Worm (Caenorhabditis elegans) whole organism, young adult: Measurements from ENCODE around the gene R10E4.3.
A peak's percentile ranks its signal among the peaks of the same experiment; 100 is the strongest.

Source experiments
- B0336.3 ChIP-seq: fragments of 200-800 bp; sonication (Bioruptor generic); IDR thresholded peaks from 2 replicates; pipeline ENCODE4 v1.3.6; 2022; ENCODE audit warnings: missing genetic modification characterization, missing compliant biosample characterization
- C06A6.2 ChIP-seq: fragments of 200-800 bp; sonication (Bioruptor generic); conservative IDR thresholded peaks from 2 replicates; pipeline ENCODE4 v1.3.6; 2022; ENCODE audit warnings: missing genetic modification characterization, missing compliant biosample characterization
- D2030.7 ChIP-seq: fragments of 200-800 bp; sonication (Bioruptor generic); IDR thresholded peaks from 2 replicates; pipeline ENCODE4 v1.3.6; 2022; ENCODE audit warnings: missing genetic modification reagents, missing genetic modification characterization, missing compliant biosample characterization
- F33H1.4 ChIP-seq: fragments of 200-800 bp; sonication (Bioruptor generic); IDR thresholded peaks from 2 replicates; pipeline ENCODE4 v1.3.6; 2022; ENCODE audit warnings: missing genetic modification reagents, missing genetic modification characterization, missing compliant biosample characterization
- F39B2.1 ChIP-seq: fragments of 200-800 bp; sonication (Bioruptor generic); IDR thresholded peaks from 2 replicates; pipeline ENCODE4 v1.3.6; 2022; ENCODE audit warnings: missing genetic modification reagents, missing genetic modification characterization, missing compliant biosample characterization
- F57C9.4 ChIP-seq: sonication (generic microtip); optimal IDR thresholded peaks from 2 replicates; lab custom pipeline; 2017; ENCODE audit warnings: mild to moderate bottlenecking, missing genetic modification characterization, missing compliant biosample characterization
- Y95B8A.8 ChIP-seq: fragments of 200-800 bp; sonication (Bioruptor generic); IDR thresholded peaks from 2 replicates; pipeline ENCODE4 v1.3.6; 2022; ENCODE audit warnings: missing genetic modification reagents, missing genetic modification characterization, missing compliant biosample characterization
- ZK185.1 ChIP-seq: sonication (generic microtip); optimal IDR thresholded peaks from 2 replicates; lab custom pipeline; 2016; ENCODE audit warnings: mild to moderate bottlenecking, missing genetic modification characterization, missing compliant biosample characterization; ENCODE audit not compliant: poor library complexity, severe bottlenecking
- akir-1 ChIP-seq: fragments of 200-800 bp; sonication (Bioruptor generic); optimal IDR thresholded peaks from 2 replicates; lab custom pipeline; 2018; ENCODE audit warnings: mild to moderate bottlenecking, missing genetic modification characterization, moderate library complexity, missing compliant biosample characterization
- cebp-1 ChIP-seq, 2 experiments: fragments of 200-800 bp in 1 of 2; sonication (Bioruptor generic) in 1 of 2; sonication (generic microtip) in 1 of 2; IDR thresholded peaks in 1 of 2; optimal IDR thresholded peaks in 1 of 2; 2 replicates each; pipeline versions ENCODE4 v1.3.6 to Lab custom; 2017 to 2022; ENCODE audit warnings: missing compliant biosample characterization in 2 of 2, missing genetic modification characterization in 2 of 2, mild to moderate bottlenecking in 1 of 2, missing genetic modification reagents in 1 of 2, moderate library complexity in 1 of 2
- cebp-2 ChIP-seq: fragments of 200-800 bp; sonication (Bioruptor generic); IDR thresholded peaks from 2 replicates; pipeline ENCODE4 v1.3.6; 2022; ENCODE audit warnings: missing genetic modification characterization, missing compliant biosample characterization
- ceh-27 ChIP-seq: fragments of 200-800 bp; sonication (Bioruptor generic); optimal IDR thresholded peaks from 2 replicates; lab custom pipeline; 2018; ENCODE audit warnings: mild to moderate bottlenecking, missing genetic modification characterization, moderate library complexity, missing compliant biosample characterization
- ceh-91 ChIP-seq: fragments of 200-800 bp; sonication (Bioruptor generic); IDR thresholded peaks from 2 replicates; pipeline ENCODE4 v1.3.6; 2022; ENCODE audit warnings: missing genetic modification reagents, missing genetic modification characterization, missing compliant biosample characterization
- dpl-1 ChIP-seq: fragments of 150-350 bp; optimal IDR thresholded peaks from 2 replicates; lab custom pipeline; 2014; ENCODE audit warnings: missing biosample characterization, missing genetic modification reagents, missing genetic modification characterization
- egl-18 ChIP-seq: fragments of 200-800 bp; sonication (Bioruptor generic); IDR thresholded peaks from 2 replicates; pipeline ENCODE4 v1.3.6; 2022; ENCODE audit warnings: missing genetic modification reagents, missing genetic modification characterization, missing compliant biosample characterization
- ekl-4 ChIP-seq: fragments of 200-800 bp; sonication (Bioruptor generic); IDR thresholded peaks from 2 replicates; pipeline ENCODE4 v1.3.6; 2022; ENCODE audit warnings: missing genetic modification reagents, missing genetic modification characterization, missing compliant biosample characterization
- hmg-1.2 ChIP-seq: fragments of 200-800 bp; sonication (Bioruptor generic); IDR thresholded peaks from 2 replicates; pipeline ENCODE4 v1.3.6; 2022; ENCODE audit warnings: missing genetic modification reagents, missing genetic modification characterization, missing compliant biosample characterization
- let-526 ChIP-seq: fragments of 200-800 bp; sonication (Bioruptor generic); IDR thresholded peaks from 2 replicates; pipeline ENCODE4 v1.3.6; 2022; ENCODE audit warnings: missing genetic modification reagents, missing genetic modification characterization, missing compliant biosample characterization
- let-607 ChIP-seq, 2 experiments: fragments of 200-800 bp in 1 of 2; sonication (Bioruptor generic) in 1 of 2; sonication (generic microtip) in 1 of 2; optimal IDR thresholded peaks; 2 replicates each; lab custom pipeline; 2016 to 2018; ENCODE audit warnings: mild to moderate bottlenecking in 2 of 2, missing compliant biosample characterization in 2 of 2, missing genetic modification characterization in 2 of 2, moderate library complexity in 2 of 2, missing genotype in 1 of 2
- lsl-1 ChIP-seq: fragments of 200-800 bp; sonication (Bioruptor generic); optimal IDR thresholded peaks from 2 replicates; lab custom pipeline; 2018; ENCODE audit warnings: mild to moderate bottlenecking, missing genetic modification characterization, moderate library complexity, missing compliant biosample characterization
- lsy-27 ChIP-seq: sonication (generic microtip); optimal IDR thresholded peaks from 2 replicates; lab custom pipeline; 2017; ENCODE audit warnings: missing genetic modification characterization, mild to moderate bottlenecking, missing compliant biosample characterization, antibody characterized with exemption, missing genotype, borderline replicate concordance; ENCODE audit not compliant: insufficient read depth
- mxl-1 ChIP-seq: sonication (generic microtip); optimal IDR thresholded peaks from 2 replicates; lab custom pipeline; 2016; ENCODE audit warnings: missing genetic modification characterization, missing compliant biosample characterization
- nhr-120 ChIP-seq: fragments of 200-800 bp; sonication (Bioruptor generic); IDR thresholded peaks from 2 replicates; pipeline ENCODE4 v1.3.6; 2022; ENCODE audit warnings: missing genetic modification characterization, missing compliant biosample characterization
- nhr-80 ChIP-seq: sonication (generic microtip); optimal IDR thresholded peaks from 2 replicates; lab custom pipeline; 2016; ENCODE audit warnings: missing genetic modification characterization, missing compliant biosample characterization
- sea-2 ChIP-seq: fragments of 200-800 bp; sonication (Bioruptor generic); IDR thresholded peaks from 2 replicates; pipeline ENCODE4 v1.3.6; 2022; ENCODE audit warnings: missing genetic modification characterization, missing compliant biosample characterization

Gene R10E4.3

DNA sequence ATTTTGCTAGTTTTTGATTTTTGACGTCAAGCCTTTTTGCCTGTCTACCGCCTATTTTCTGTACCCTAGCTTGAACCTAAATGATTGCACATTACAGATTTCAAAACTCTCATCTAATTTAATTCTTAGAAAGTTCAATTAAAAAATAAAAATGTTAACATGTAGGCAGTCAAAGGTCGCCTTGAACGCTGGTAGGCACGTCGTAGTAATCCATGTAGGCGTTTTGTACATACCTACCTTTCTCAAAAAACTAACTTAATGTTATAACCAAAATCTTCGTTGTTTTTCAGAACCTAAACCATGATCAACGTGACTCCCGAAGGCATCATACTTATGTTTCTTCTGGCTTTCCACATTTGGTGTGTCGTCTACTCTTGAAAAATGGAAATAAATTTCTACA is 36.6 kb upstream of the R10E4.3 start, which contains the start of gene H38K22.9:
H38K22.9 (plus strand) TSS at position 301 of the 400 bp plus-strand sequence.
- TF ChIP-seq nhr-120 (GFP tag; lab: Robert Waterston, UW) (no peak), sea-2 (GFP tag; lab: Robert Waterston, UW) (no peak), akir-1 (GFP tag; lab: Kevin White, UChicago) (no peak), C06A6.2 (no peak), B0336.3 (GFP tag; lab: Robert Waterston, UW) (no peak), D2030.7 (GFP tag; lab: Robert Waterston, UW) (no peak), ekl-4 (no peak), lsl-1 (GFP tag; lab: Kevin White, UChicago) (no peak), dpl-1 (GFP tag; lab: Kevin White, UChicago) (no peak), F33H1.4 (no peak), ceh-27 (GFP tag; lab: Kevin White, UChicago) (no peak), lsy-27 (tag; lab: Kevin White, UChicago) (no peak), cebp-1 (GFP tag; IDR thresholded peaks at IDR 0.05; lab: Robert Waterston, UW) (no peak), cebp-1 (tag; optimal IDR thresholded peaks at IDR 0.05; lab: Kevin White, UChicago) (no peak), Y95B8A.8 (GFP tag; lab: Robert Waterston, UW) (no peak), let-526 (GFP tag; lab: Robert Waterston, UW) (no peak)
- TF ChIP-seq, all 124 proteins: peak for 0

DNA sequence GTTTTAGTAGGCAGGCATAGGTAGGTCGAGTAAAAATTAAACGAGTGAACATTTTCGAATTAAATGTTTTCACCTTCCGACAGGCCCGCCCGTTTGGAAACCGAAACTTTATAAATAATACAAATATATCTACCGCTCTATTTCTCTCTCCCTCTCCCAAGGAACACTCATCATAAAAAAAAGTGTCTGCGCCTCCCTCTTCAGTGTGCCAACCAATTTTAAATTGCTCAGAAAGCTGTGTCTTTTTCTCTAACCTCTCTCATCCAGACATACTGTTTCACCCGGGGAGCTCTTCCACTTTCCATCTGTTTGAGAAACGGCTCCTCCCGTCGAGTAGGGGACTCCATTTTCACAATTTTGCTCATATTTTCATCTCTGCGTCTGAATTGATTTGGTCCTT is 35.8 kb upstream of the R10E4.3 start:
- peak; percentile 73; the same call in 1 of the 2 replicates for TF ChIP-seq hmg-1.2 (GFP tag; lab: Robert Waterston, UW)
- no peak for TF ChIP-seq egl-18 (GFP tag; lab: Robert Waterston, UW)
- TF ChIP-seq ZK185.1 (tag; lab: Kevin White, UChicago) = peak; percentile 5
- TF ChIP-seq, all 124 proteins: peak for 2

DNA sequence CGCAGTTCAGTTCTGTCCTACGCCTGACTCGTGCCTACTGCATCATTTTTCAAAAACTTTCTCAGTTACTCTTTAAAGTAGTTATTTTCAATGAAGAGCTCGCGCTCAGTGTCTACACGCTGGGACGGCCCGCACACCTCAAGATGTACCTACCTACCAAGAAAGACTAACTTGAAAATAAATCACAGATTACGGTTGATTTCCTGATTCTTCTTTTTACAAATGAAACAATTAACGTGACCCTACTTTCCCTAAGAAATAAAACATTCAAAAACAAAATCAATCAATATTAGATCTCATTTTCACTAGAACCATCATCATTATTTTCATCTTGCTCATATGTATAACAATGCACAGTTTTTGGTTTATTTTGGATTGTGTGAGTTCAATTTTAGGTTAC is 34.1 kb upstream of the R10E4.3 start, which contains the start of gene H38K22.7:
H38K22.7 (plus strand) TSS at position 301 of the 400 bp plus-strand sequence.
- no peak for TF ChIP-seq Y95B8A.8 (GFP tag; lab: Robert Waterston, UW)
- TF ChIP-seq lsl-1 (GFP tag; lab: Kevin White, UChicago) = no peak
- no peak for TF ChIP-seq mxl-1 (tag; lab: Kevin White, UChicago)
- TF ChIP-seq ceh-91 (GFP tag; lab: Robert Waterston, UW) = no peak

DNA sequence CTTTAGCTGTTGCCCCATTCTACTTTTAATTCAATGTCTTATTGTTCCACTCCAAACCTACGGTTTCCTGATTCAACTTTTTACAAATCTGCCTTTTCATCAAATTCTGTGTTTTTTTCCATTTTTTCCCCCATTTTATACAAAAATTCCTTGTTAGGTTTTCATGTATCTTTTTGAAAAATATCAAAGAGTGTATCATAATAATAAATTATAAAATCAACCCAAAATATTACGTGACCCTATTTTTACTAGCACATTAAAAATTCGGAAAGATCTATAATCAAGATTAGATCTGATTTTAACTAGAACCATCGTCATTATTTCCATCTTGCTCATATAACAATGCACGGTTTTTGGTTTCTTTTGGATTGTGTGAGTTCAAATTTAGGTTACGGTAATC is 32.8 kb upstream of the R10E4.3 start, which contains the start of gene H38K22.6:
H38K22.6 (plus strand) TSS at position 301 of the 400 bp plus-strand sequence.
- no peak for TF ChIP-seq F39B2.1 (GFP tag; lab: Robert Waterston, UW)
- no peak for TF ChIP-seq cebp-2 (GFP tag; lab: Robert Waterston, UW)
- TF ChIP-seq, all 124 proteins: peak for 0

DNA sequence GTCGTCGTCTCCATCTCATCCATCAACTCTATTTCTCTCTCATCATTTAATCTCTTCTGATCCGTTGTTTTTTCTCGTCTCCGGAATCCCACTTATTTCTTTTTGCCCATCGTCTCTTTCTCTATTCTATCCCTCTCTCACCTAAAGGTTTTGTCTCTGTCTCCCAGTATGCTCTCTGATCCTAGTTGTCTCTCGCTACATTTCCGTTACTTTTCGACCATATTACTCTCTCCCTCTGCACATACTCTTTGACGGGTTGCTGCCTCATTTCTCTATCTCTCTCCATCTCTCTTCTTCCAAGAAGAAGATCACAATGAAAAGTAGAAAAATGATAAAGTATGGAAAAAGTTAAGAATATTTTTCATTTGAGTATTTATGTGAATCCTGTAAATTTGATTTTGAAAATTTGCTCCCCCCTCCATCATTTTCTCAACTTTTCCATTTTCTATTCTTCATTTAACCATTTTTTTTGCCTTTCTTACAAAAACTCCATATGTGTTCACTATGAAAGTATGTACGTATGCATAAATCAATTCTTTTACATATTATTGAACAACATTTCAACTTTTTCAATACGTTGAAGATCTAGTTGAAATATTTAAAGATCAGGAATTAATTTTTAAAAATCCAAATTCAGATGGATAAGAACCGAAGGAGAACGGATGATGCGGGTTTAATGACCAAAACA is 29.9 kb upstream of the R10E4.3 start, which contains the start of gene tag-131:
tag-131 (plus strand) TSS at position 638 of the 688 bp plus-strand sequence.
- TF ChIP-seq hmg-1.2 (GFP tag; lab: Robert Waterston, UW) (peak; percentile 20; the same call in 1 of the 2 replicates), let-607 (tag; optimal IDR thresholded peaks at IDR 0.05; lab: Kevin White, UChicago) (no peak)

DNA sequence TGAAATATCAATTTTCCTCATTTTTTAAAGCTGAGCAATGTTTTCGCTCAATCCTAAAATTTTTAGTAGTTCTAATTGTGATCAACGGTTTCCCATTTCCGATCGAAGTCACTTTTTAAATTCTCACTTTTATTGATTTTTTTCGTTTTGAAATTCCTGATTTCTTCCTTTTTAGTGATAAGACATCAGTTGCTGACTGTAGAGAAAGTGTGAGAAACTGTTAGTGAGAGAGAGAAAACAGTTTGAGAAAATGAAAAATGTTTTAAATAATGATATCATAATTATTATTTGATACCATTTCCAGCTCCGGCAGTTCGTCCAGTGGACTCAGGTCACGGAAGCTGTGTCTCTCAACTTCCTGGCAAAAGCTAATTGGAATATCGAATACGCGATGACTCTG is 27.2 kb upstream of the R10E4.3 start:
- TF ChIP-seq nhr-80 (tag; lab: Kevin White, UChicago) (peak; percentile 45), F57C9.4 (tag; lab: Kevin White, UChicago) (no peak)
